Fruit fly (Drosophila melanogaster) whole organism, wandering third instar larva: Measurements from ENCODE around the gene RpS7.
A peak's percentile ranks its signal among the peaks of the same experiment; 100 is the strongest.

ENCODE experiments used
- Abd-B ChIP-seq: fragments of >200 bp; optimal IDR thresholded peaks from 2 replicates; lab custom pipeline; 2017; ENCODE audit warnings: missing biosample characterization, missing genetic modification characterization
- CG32264 ChIP-seq: fragments of 200-800 bp; sonication (Bioruptor generic); optimal IDR thresholded peaks from 2 replicates; lab custom pipeline; 2016; ENCODE audit warnings: missing biosample characterization, missing genetic modification characterization
- CG9705 ChIP-seq: fragments of 200-800 bp; sonication (Bioruptor generic); optimal IDR thresholded peaks from 2 replicates; lab custom pipeline; 2018; ENCODE audit warnings: missing biosample characterization, mild to moderate bottlenecking, missing genetic modification characterization
- CrebA ChIP-seq: fragments of 200-800 bp; sonication (Bioruptor generic); optimal IDR thresholded peaks from 2 replicates; lab custom pipeline; 2016; ENCODE audit warnings: missing biosample characterization, mild to moderate bottlenecking, missing genetic modification characterization, borderline replicate concordance
- Dfd ChIP-seq: fragments of >200 bp; optimal IDR thresholded peaks from 2 replicates; lab custom pipeline; 2017; ENCODE audit warnings: missing biosample characterization, missing genetic modification characterization
- Dif ChIP-seq: fragments of 200-275, 200-300 bp; sonication (Bioruptor generic); optimal IDR thresholded peaks from 2 replicates; lab custom pipeline; 2018; ENCODE audit warnings: missing biosample characterization, missing genetic modification characterization; ENCODE audit not compliant: partially characterized antibody
- Hnf4 ChIP-seq: fragments of 200-800 bp; sonication (Bioruptor generic); optimal IDR thresholded peaks from 2 replicates; lab custom pipeline; 2016; ENCODE audit warnings: missing biosample characterization, mild to moderate bottlenecking, missing genetic modification characterization
- Hr83 ChIP-seq: fragments of 200-300 bp; sonication (Bioruptor generic); optimal IDR thresholded peaks from 2 replicates; lab custom pipeline; 2016; ENCODE audit warnings: missing biosample characterization, mild to moderate bottlenecking, missing genetic modification characterization, moderate library complexity; ENCODE audit not compliant: poor library complexity, severe bottlenecking
- Jra ChIP-seq: sonication (Bioruptor generic); optimal IDR thresholded peaks from 2 replicates; lab custom pipeline; 2016; ENCODE audit warnings: missing biosample characterization, missing genetic modification characterization
- Myc ChIP-seq: fragments of >200 bp; optimal IDR thresholded peaks from 2 replicates; lab custom pipeline; 2017
- OdsH ChIP-seq: fragments of 200-800 bp; sonication (Bioruptor generic); optimal IDR thresholded peaks from 2 replicates; lab custom pipeline; 2016; ENCODE audit warnings: missing biosample characterization, mild to moderate bottlenecking, missing genetic modification characterization
- Sp1 ChIP-seq: fragments of 200-800 bp; sonication (Bioruptor generic); optimal IDR thresholded peaks from 3 replicates; lab custom pipeline; 2019; ENCODE audit warnings: missing biosample characterization, mild to moderate bottlenecking, missing genetic modification characterization, moderate library complexity
- Vsx2 ChIP-seq: fragments of 200-300, 225-300 bp; sonication (Bioruptor generic); optimal IDR thresholded peaks from 2 replicates; lab custom pipeline; 2018; ENCODE audit warnings: missing biosample characterization, missing genetic modification characterization; ENCODE audit not compliant: partially characterized antibody
- br ChIP-seq: fragments of 200-800 bp; sonication (Bioruptor generic); optimal IDR thresholded peaks from 2 replicates; lab custom pipeline; 2016; ENCODE audit warnings: missing biosample characterization, missing genetic modification characterization
- brk ChIP-seq: fragments of 200-800 bp; sonication (Bioruptor generic); optimal IDR thresholded peaks from 2 replicates; lab custom pipeline; 2016; ENCODE audit warnings: missing biosample characterization, mild to moderate bottlenecking, missing genetic modification characterization
- dl ChIP-seq, 2 experiments: fragments of 175-275, 200-275 bp in 1 of 2; fragments of 200-275 bp in 1 of 2; sonication (Bioruptor generic); optimal IDR thresholded peaks; lab custom pipeline; 2018; ENCODE audit warnings: mild to moderate bottlenecking in 2 of 2, missing biosample characterization in 2 of 2, missing genetic modification characterization in 2 of 2, moderate library complexity in 2 of 2; ENCODE audit not compliant: partially characterized antibody in 2 of 2, insufficient read depth in 1 of 2
- dmrt93B ChIP-seq: fragments of 200-800 bp; sonication (Bioruptor generic); optimal IDR thresholded peaks from 2 replicates; lab custom pipeline; 2018; ENCODE audit warnings: missing biosample characterization, mild to moderate bottlenecking, missing genetic modification characterization
- dsf ChIP-seq: sonication (Bioruptor generic); optimal IDR thresholded peaks from 2 replicates; lab custom pipeline; 2016; ENCODE audit warnings: missing biosample characterization, missing genetic modification characterization, borderline replicate concordance
- ey ChIP-seq: fragments of 200-800 bp; sonication (Bioruptor generic); optimal IDR thresholded peaks from 2 replicates; lab custom pipeline; 2016; ENCODE audit warnings: missing biosample characterization, missing genetic modification characterization
- foxo ChIP-seq, 2 experiments: fragments of 200-800 bp; sonication (Bioruptor generic); optimal IDR thresholded peaks; 2 replicates in 1 of 2; 3 replicates in 1 of 2; lab custom pipeline; 2016 to 2017; ENCODE audit warnings: missing biosample characterization in 2 of 2, missing genetic modification characterization in 2 of 2
- fru ChIP-seq: fragments of 200-800 bp; sonication (Bioruptor generic); optimal IDR thresholded peaks from 3 replicates; lab custom pipeline; 2016; ENCODE audit warnings: missing biosample characterization, mild to moderate bottlenecking, missing genetic modification characterization
- h ChIP-seq: fragments of 200-800 bp; sonication (Bioruptor generic); optimal IDR thresholded peaks from 3 replicates; lab custom pipeline; 2016; ENCODE audit warnings: missing biosample characterization, mild to moderate bottlenecking, missing genetic modification characterization
- jim ChIP-seq: fragments of 175-275, 200-325 bp; sonication (Bioruptor generic); optimal IDR thresholded peaks from 2 replicates; lab custom pipeline; 2016; ENCODE audit warnings: missing biosample characterization, mild to moderate bottlenecking, missing genetic modification characterization
- rgr ChIP-seq: fragments of 200-800 bp; sonication (Bioruptor generic); optimal IDR thresholded peaks from 3 replicates; lab custom pipeline; 2016; ENCODE audit warnings: missing biosample characterization, mild to moderate bottlenecking, missing genetic modification characterization
- sage ChIP-seq: fragments of 200-800 bp; sonication (Bioruptor generic); optimal IDR thresholded peaks from 2 replicates; lab custom pipeline; 2016; ENCODE audit warnings: missing biosample characterization, mild to moderate bottlenecking, missing genetic modification characterization
- tai ChIP-seq: sonication (Bioruptor generic); optimal IDR thresholded peaks from 2 replicates; lab custom pipeline; 2016; ENCODE audit warnings: missing biosample characterization, missing genetic modification characterization
- woc ChIP-seq: sonication (Bioruptor generic); optimal IDR thresholded peaks from 2 replicates; lab custom pipeline; 2016; ENCODE audit warnings: missing biosample characterization, mild to moderate bottlenecking, missing genetic modification characterization

The RpS7 gene

dm6 chr3R:30166159-30166784 lies 42.5 kb downstream of the RpS7 start, which contains the start of gene VhaAC45RP:
VhaAC45RP (minus strand) TSS chr3R:30166419.
- TF ChIP-seq Vsx2 (GFP tag; lab: Kevin White, UChicago) (no peak), h (GFP tag; lab: Kevin White, UChicago) (no peak), woc (GFP tag; lab: Kevin White, UChicago) (no peak), Abd-B (no peak), Dfd (GFP tag; lab: Kevin White, UChicago) (no peak), jim (GFP tag; lab: Kevin White, UChicago) (no peak), Hnf4 (GFP tag; lab: Kevin White, UChicago) (no peak), fru (GFP tag; lab: Kevin White, UChicago) (no peak)
- TF ChIP-seq, all 38 proteins: peak for 0

dm6 chr3R:30164162-30164561 lies 44.7 kb downstream of the RpS7 start:
- peak; percentile 15 for TF ChIP-seq h (GFP tag; lab: Kevin White, UChicago)
- no peak for TF ChIP-seq OdsH
- TF ChIP-seq sage (GFP tag; lab: Kevin White, UChicago) = no peak
- TF ChIP-seq foxo (GFP tag; optimal IDR thresholded peaks at IDR 0.05; lab: Kevin White, UChicago) = peak in 1 of 2 experiments; percentile 22
- no peak for TF ChIP-seq CrebA
- no peak for TF ChIP-seq dmrt93B (GFP tag; lab: Kevin White, UChicago)
- no peak for TF ChIP-seq CG9705
- no peak for TF ChIP-seq Dfd (GFP tag; lab: Kevin White, UChicago)
- no peak for TF ChIP-seq Myc (lab: Kevin White, UChicago)
- TF ChIP-seq rgr (GFP tag; lab: Kevin White, UChicago) = no peak
- TF ChIP-seq Abd-B = no peak
- TF ChIP-seq CG32264 (GFP tag; lab: Kevin White, UChicago) = no peak
- peak; percentile 15 for TF ChIP-seq fru (GFP tag; lab: Kevin White, UChicago)
- no peak for TF ChIP-seq br (GFP tag; lab: Kevin White, UChicago)
- no peak for TF ChIP-seq woc (GFP tag; lab: Kevin White, UChicago)
- TF ChIP-seq, all 38 proteins: peak for 3

DNA sequence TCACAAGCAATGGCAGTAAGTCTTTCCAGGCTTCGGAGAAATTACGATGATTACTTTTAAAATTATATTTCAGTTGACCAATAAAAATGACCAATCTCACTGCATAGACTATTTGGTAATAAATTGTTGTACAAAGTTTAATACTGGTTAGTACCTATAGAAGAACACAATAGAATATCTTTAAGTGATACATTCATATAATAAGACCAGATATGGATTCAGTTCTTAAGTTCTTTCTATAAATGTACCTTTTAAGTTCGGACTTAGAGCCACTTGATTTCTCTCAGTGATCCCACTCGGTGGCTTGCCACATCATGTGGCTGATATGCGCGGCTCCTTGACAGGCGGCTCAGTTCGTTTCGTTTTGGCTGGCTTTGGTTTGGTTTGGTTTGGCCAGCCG lies 45.6 kb downstream of the RpS7 start:
- TF ChIP-seq Abd-B (no peak), br (GFP tag; lab: Kevin White, UChicago) (no peak), ey (GFP tag; lab: Kevin White, UChicago) (no peak), OdsH (no peak), brk (GFP tag; lab: Kevin White, UChicago) (no peak), Myc (lab: Kevin White, UChicago) (no peak)

- TF ChIP-seq h (GFP tag; lab: Kevin White, UChicago) = no peak
- TF ChIP-seq Hnf4 (GFP tag; lab: Kevin White, UChicago) = no peak
- TF ChIP-seq fru (GFP tag; lab: Kevin White, UChicago) = peak; percentile 15
- TF ChIP-seq dsf (GFP tag; lab: Kevin White, UChicago) = no peak
- no peak for TF ChIP-seq Dfd (GFP tag; lab: Kevin White, UChicago)
- no peak for TF ChIP-seq Jra (GFP tag; lab: Kevin White, UChicago)
- TF ChIP-seq Hr83 (GFP tag; lab: Kevin White, UChicago) = no peak
- TF ChIP-seq Dif (GFP tag; lab: Kevin White, UChicago) = peak; percentile 44
- peak; percentile 4 to 32 for TF ChIP-seq dl (GFP tag; optimal IDR thresholded peaks at IDR 0.05; lab: Kevin White, UChicago; ENCODE audit: insufficient read depth in 1 of 2, partially characterized antibody in 2 of 2)
- TF ChIP-seq Myc (lab: Kevin White, UChicago) = no peak
- no peak for TF ChIP-seq tai (GFP tag; lab: Kevin White, UChicago)
- TF ChIP-seq Sp1 (GFP tag; lab: Kevin White, UChicago) = no peak
Observed at dm6 chr3R:30160312-30160942, 48.4 kb downstream of the RpS7 start, which contains the start of gene CG11498. CG11498 (minus strand) TSS chr3R:30160473.
